Fruit fly (Drosophila melanogaster) whole organism, embryonic: ENCODE measurements around the gene elB.
A peak's percentile ranks its signal among the peaks of the same experiment; 100 is the strongest.

Experiments used
- ATbp ChIP-seq: fragments of 200-800 bp; sonication (Bioruptor generic); optimal IDR thresholded peaks from 2 replicates; lab custom pipeline; 2017; ENCODE audit warnings: missing biosample characterization, mild to moderate bottlenecking, missing genetic modification characterization, missing genetic modification reagents
- Antp ChIP-seq: fragments of 200-800 bp; sonication (Bioruptor generic); optimal IDR thresholded peaks from 3 replicates; lab custom pipeline; 2016; ENCODE audit warnings: missing biosample characterization, missing genetic modification characterization
- Asciz ChIP-seq: fragments of 200-800 bp; sonication (Bioruptor generic); optimal IDR thresholded peaks from 2 replicates; lab custom pipeline; 2017; ENCODE audit warnings: missing biosample characterization, mild to moderate bottlenecking, missing genetic modification characterization, missing genetic modification reagents
- Atf6 ChIP-seq: fragments of 200-800 bp; sonication (Bioruptor generic); IDR thresholded peaks from 2 replicates; pipeline ENCODE4 v1.3.6; 2022; ENCODE audit warnings: missing biosample characterization, missing genetic modification characterization
- Bgb ChIP-seq: fragments of 200-800 bp; sonication (Bioruptor generic); IDR thresholded peaks from 2 replicates; pipeline ENCODE4 v1.3.6; 2022; ENCODE audit warnings: missing biosample characterization, missing genetic modification characterization; ENCODE audit not compliant: partially characterized antibody
- CG11398 ChIP-seq: fragments of 200-800 bp; sonication (Bioruptor generic); optimal IDR thresholded peaks from 2 replicates; lab custom pipeline; 2016; ENCODE audit warnings: missing biosample characterization, missing genetic modification characterization
- CG11695 ChIP-seq: fragments of 200-800 bp; sonication (Bioruptor generic); IDR thresholded peaks from 3 replicates; pipeline ENCODE4 v1.3.6; 2022; ENCODE audit warnings: missing biosample characterization, missing genetic modification characterization
- CG15011 ChIP-seq: fragments of 200-800 bp; sonication (Bioruptor generic); optimal IDR thresholded peaks from 3 replicates; lab custom pipeline; 2018; ENCODE audit warnings: missing biosample characterization, mild to moderate bottlenecking, missing genetic modification characterization
- CG15269 ChIP-seq: fragments of 200-800 bp; sonication (Bioruptor generic); optimal IDR thresholded peaks from 2 replicates; lab custom pipeline; 2018; ENCODE audit warnings: missing biosample characterization, mild to moderate bottlenecking, missing genetic modification characterization, moderate library complexity
- CG18262 ChIP-seq: fragments of 200-800 bp; optimal IDR thresholded peaks from 3 replicates; lab custom pipeline; 2019; ENCODE audit warnings: missing biosample characterization, mild to moderate bottlenecking, missing genetic modification characterization, moderate library complexity
- CG18599 ChIP-seq: fragments of 200-800 bp; sonication (Bioruptor generic); optimal IDR thresholded peaks from 3 replicates; lab custom pipeline; 2017; ENCODE audit warnings: missing biosample characterization, missing genetic modification characterization, mild to moderate bottlenecking, moderate library complexity, missing genetic modification reagents
- CG2199 ChIP-seq: fragments of 200-800 bp; sonication (Bioruptor generic); IDR thresholded peaks from 3 replicates; pipeline ENCODE4 v1.3.6; 2022; ENCODE audit warnings: missing biosample characterization, missing genetic modification characterization
- CG2678 ChIP-seq: fragments of 200-800 bp; sonication (Bioruptor generic); optimal IDR thresholded peaks from 3 replicates; lab custom pipeline; 2019; ENCODE audit warnings: missing biosample characterization, mild to moderate bottlenecking, missing genetic modification characterization, moderate library complexity
- CG3281 ChIP-seq: fragments of 200-800 bp; sonication (Bioruptor generic); optimal IDR thresholded peaks from 3 replicates; lab custom pipeline; 2017; ENCODE audit warnings: missing biosample characterization, mild to moderate bottlenecking, missing genetic modification characterization
- CG3407 ChIP-seq: fragments of 200-800 bp; sonication (Bioruptor generic); optimal IDR thresholded peaks from 2 replicates; lab custom pipeline; 2018; ENCODE audit warnings: missing biosample characterization, mild to moderate bottlenecking, missing genetic modification characterization
- CG34422 ChIP-seq: fragments of 200-800 bp; sonication (Bioruptor generic); IDR thresholded peaks from 3 replicates; pipeline ENCODE4 v1.3.6; 2022; ENCODE audit warnings: missing biosample characterization, missing genetic modification characterization
- CG6272 ChIP-seq: fragments of 200-800 bp; sonication (Bioruptor generic); IDR thresholded peaks from 2 replicates; pipeline ENCODE4 v1.3.6; 2022; ENCODE audit warnings: missing biosample characterization, missing genetic modification characterization
- CG7987 ChIP-seq: fragments of 200-800 bp; sonication (Bioruptor generic); optimal IDR thresholded peaks from 2 replicates; lab custom pipeline; 2018; ENCODE audit warnings: missing biosample characterization, mild to moderate bottlenecking, missing genetic modification characterization, moderate library complexity
- CG8281 ChIP-seq: fragments of 200-800 bp; sonication (Bioruptor generic); optimal IDR thresholded peaks from 2 replicates; lab custom pipeline; 2018; ENCODE audit warnings: missing biosample characterization, mild to moderate bottlenecking, missing genetic modification characterization, moderate library complexity
- CG8765 ChIP-seq: fragments of 200-800 bp; sonication (Bioruptor generic); IDR thresholded peaks from 2 replicates; pipeline ENCODE4 v1.3.6; 2022; ENCODE audit warnings: missing biosample characterization, missing genetic modification characterization
- CG8924 ChIP-seq: fragments of 200-800 bp; optimal IDR thresholded peaks from 3 replicates; lab custom pipeline; 2019; ENCODE audit warnings: missing biosample characterization, mild to moderate bottlenecking, missing genetic modification characterization, moderate library complexity
- CG8944 ChIP-seq: fragments of 200-800 bp; sonication (Bioruptor generic); optimal IDR thresholded peaks from 3 replicates; lab custom pipeline; 2016; ENCODE audit warnings: missing biosample characterization, missing genetic modification characterization
- CTCF ChIP-seq: fragments of 200-800 bp; sonication (Bioruptor generic); optimal IDR thresholded peaks from 2 replicates; lab custom pipeline; 2017; ENCODE audit warnings: missing biosample characterization, mild to moderate bottlenecking, missing genetic modification characterization, moderate library complexity
- Dp ChIP-seq: fragments of 200-800 bp; sonication (Bioruptor generic); optimal IDR thresholded peaks from 2 replicates; lab custom pipeline; 2018; ENCODE audit warnings: missing biosample characterization, mild to moderate bottlenecking, missing genetic modification characterization, moderate library complexity
- Hmx ChIP-seq: fragments of 200-800 bp; sonication (Bioruptor generic); optimal IDR thresholded peaks from 2 replicates; lab custom pipeline; 2016; ENCODE audit warnings: missing biosample characterization, missing genetic modification characterization
- Hr78 ChIP-seq, 2 experiments: fragments of 200-800 bp in 1 of 2; fragments of >200 bp in 1 of 2; sonication (Bioruptor generic) in 1 of 2; optimal IDR thresholded peaks; 2 replicates each; lab custom pipeline; 2017 to 2019; ENCODE audit warnings: missing biosample characterization in 2 of 2, missing genetic modification characterization in 2 of 2, mild to moderate bottlenecking in 1 of 2, moderate library complexity in 1 of 2
- Lpt ChIP-seq: fragments of >200 bp; optimal IDR thresholded peaks from 2 replicates; lab custom pipeline; 2018; ENCODE audit warnings: missing biosample characterization, missing genetic modification characterization
- MTF-1 ChIP-seq: fragments of 200-800 bp; sonication (Bioruptor generic); optimal IDR thresholded peaks from 2 replicates; lab custom pipeline; 2018; ENCODE audit warnings: missing biosample characterization, mild to moderate bottlenecking, missing genetic modification characterization, borderline replicate concordance
- Sin3A ChIP-seq: fragments of >200 bp; optimal IDR thresholded peaks from 2 replicates; lab custom pipeline; 2018
- Stat92E ChIP-seq, 3 experiments: fragments of >200 bp in 2 of 3; fragments of 200-800 bp in 1 of 3; sonication (Bioruptor generic) in 1 of 3; optimal IDR thresholded peaks; 2 replicates each; lab custom pipeline; 2017 to 2019; ENCODE audit warnings: missing biosample characterization in 3 of 3, missing genetic modification characterization in 3 of 3, mild to moderate bottlenecking in 1 of 3, moderate library complexity in 1 of 3
- abd-A ChIP-seq: fragments of 200-800 bp; sonication (Bioruptor generic); optimal IDR thresholded peaks from 3 replicates; lab custom pipeline; 2019; ENCODE audit warnings: missing biosample characterization, mild to moderate bottlenecking, missing genetic modification characterization, moderate library complexity
- ap ChIP-seq: fragments of 200-800 bp; sonication (Bioruptor generic); IDR thresholded peaks from 2 replicates; pipeline ENCODE4 v1.3.6; 2022; ENCODE audit warnings: missing biosample characterization, missing genetic modification characterization
- ash1 ChIP-seq: fragments of 200-800 bp; sonication (Bioruptor generic); optimal IDR thresholded peaks from 2 replicates; lab custom pipeline; 2018; ENCODE audit warnings: missing biosample characterization, mild to moderate bottlenecking, missing genetic modification characterization
- chinmo ChIP-seq: fragments of 200-800 bp; sonication (Bioruptor generic); IDR thresholded peaks from 4 replicates; pipeline ENCODE4 v1.3.6; 2022; ENCODE audit warnings: missing biosample characterization, missing genetic modification characterization; ENCODE audit not compliant: partially characterized antibody
- fd3F ChIP-seq: fragments of 200-800 bp; sonication (Bioruptor generic); optimal IDR thresholded peaks from 2 replicates; lab custom pipeline; 2018; ENCODE audit warnings: missing biosample characterization, mild to moderate bottlenecking, missing genetic modification characterization, moderate library complexity
- hkb ChIP-seq, 2 experiments: fragments of 200-800 bp in 1 of 2; fragments of >200 bp in 1 of 2; sonication (Bioruptor generic) in 1 of 2; IDR thresholded peaks in 1 of 2; optimal IDR thresholded peaks in 1 of 2; 2 replicates each; pipeline versions ENCODE4 v1.3.6 to Lab custom; 2017 to 2022; ENCODE audit warnings: missing biosample characterization in 1 of 2, missing genetic modification characterization in 1 of 2
- lov ChIP-seq, 2 experiments: fragments of 200-800 bp in 1 of 2; fragments of >200 bp in 1 of 2; sonication (Bioruptor generic) in 1 of 2; IDR thresholded peaks in 1 of 2; optimal IDR thresholded peaks in 1 of 2; 2 replicates in 1 of 2; 3 replicates in 1 of 2; pipeline versions ENCODE4 v1.3.6 to Lab custom; 2017 to 2022; ENCODE audit warnings: missing biosample characterization in 1 of 2, missing genetic modification characterization in 1 of 2
- mirr ChIP-seq: fragments of 200-800 bp; sonication (Bioruptor generic); optimal IDR thresholded peaks from 3 replicates; lab custom pipeline; 2018; ENCODE audit warnings: missing biosample characterization, mild to moderate bottlenecking, missing genetic modification characterization
- org-1 ChIP-seq: fragments of 200-800 bp; sonication (Bioruptor generic); optimal IDR thresholded peaks from 2 replicates; lab custom pipeline; 2017; ENCODE audit warnings: missing biosample characterization, missing genetic modification characterization
- otp ChIP-seq: fragments of 200-800 bp; sonication (Bioruptor generic); IDR thresholded peaks from 3 replicates; pipeline ENCODE4, ENCODE4 v1.3.6; 2022; ENCODE audit warnings: missing biosample characterization, missing genetic modification characterization
- phol ChIP-seq: fragments of 200-800 bp; sonication (Bioruptor generic); optimal IDR thresholded peaks from 3 replicates; lab custom pipeline; 2018; ENCODE audit warnings: missing biosample characterization, mild to moderate bottlenecking, missing genetic modification characterization, moderate library complexity
- pnt ChIP-seq: fragments of 200-800 bp; sonication (Bioruptor generic); optimal IDR thresholded peaks from 3 replicates; lab custom pipeline; 2016; ENCODE audit warnings: missing biosample characterization, missing genetic modification characterization
- ranshi ChIP-seq: fragments of 200-800 bp; sonication (Bioruptor generic); IDR thresholded peaks from 2 replicates; pipeline ENCODE4 v1.3.6; 2022; ENCODE audit warnings: missing biosample characterization, missing genetic modification characterization
- sd ChIP-seq: fragments of 200-800 bp; sonication (Bioruptor generic); optimal IDR thresholded peaks from 3 replicates; lab custom pipeline; 2018; ENCODE audit warnings: missing biosample characterization, mild to moderate bottlenecking, missing genetic modification characterization, moderate library complexity
- sens ChIP-seq: fragments of 200-800 bp; sonication (Bioruptor generic); peaks from one replicate; lab custom pipeline; 2016; ENCODE audit warnings: missing biosample characterization, missing genetic modification characterization
- slbo ChIP-seq: fragments of 200-800 bp; sonication (Bioruptor generic); IDR thresholded peaks from 2 replicates; pipeline ENCODE4 v1.3.6; 2022; ENCODE audit warnings: missing biosample characterization, missing genetic modification characterization
- tio ChIP-seq: fragments of 200-800 bp; sonication (Bioruptor generic); optimal IDR thresholded peaks from 2 replicates; lab custom pipeline; 2017; ENCODE audit warnings: missing biosample characterization, missing genetic modification characterization, inconsistent platforms
- vvl ChIP-seq: fragments of 200-800 bp; sonication (Bioruptor generic); IDR thresholded peaks from 2 replicates; pipeline ENCODE4 v1.3.6; 2022; ENCODE audit warnings: missing biosample characterization, missing genetic modification characterization
- zfh1 ChIP-seq: fragments of 200-800 bp; sonication (Bioruptor generic); IDR thresholded peaks from 3 replicates; pipeline ENCODE4 v1.3.6; 2022; ENCODE audit warnings: missing biosample characterization, missing genetic modification characterization

Gene elB

dm6 chr2L:14396263-14396662, 13.1 kb downstream of the elB start (continued):
- no peak for TF ChIP-seq slbo (GFP tag; lab: Robert Waterston, UW)
- peak; percentile 46 for TF ChIP-seq mirr (GFP tag; lab: Kevin White, UChicago)
- TF ChIP-seq ATbp (GFP tag; lab: Kevin White, UChicago) = no peak
- TF ChIP-seq sens (GFP tag; lab: Kevin White, UChicago) = peak; percentile 65
- no peak for TF ChIP-seq phol (tag; lab: Kevin White, UChicago)
- TF ChIP-seq Bgb (GFP tag; lab: Robert Waterston, UW) = no peak
- TF ChIP-seq chinmo (GFP tag; lab: Robert Waterston, UW) = 0 out of 4 replicates have a peak, but pooled peaks have one; percentile 75
- no peak for TF ChIP-seq CTCF (GFP tag; lab: Kevin White, UChicago)
- no peak for TF ChIP-seq Sin3A
- TF ChIP-seq CG18262 (tag; lab: Kevin White, UChicago) = no peak
- TF ChIP-seq hkb (optimal IDR thresholded peaks at IDR 0.05; lab: Kevin White, UChicago) = no peak
- TF ChIP-seq hkb (GFP tag; IDR thresholded peaks at IDR 0.05; lab: Robert Waterston, UW) = 0 out of 2 replicates have a peak, but pooled peaks have one; percentile 27
- TF ChIP-seq CG34422 (GFP tag; lab: Robert Waterston, UW) = no peak
- TF ChIP-seq zfh1 (GFP tag; lab: Robert Waterston, UW) = no peak
- TF ChIP-seq CG2678 (tag; lab: Kevin White, UChicago) = peak; percentile 31
- no peak for TF ChIP-seq ranshi (GFP tag; lab: Robert Waterston, UW)
- TF ChIP-seq Hmx (GFP tag; lab: Kevin White, UChicago) = no peak
- TF ChIP-seq pnt (GFP tag; lab: Kevin White, UChicago) = no peak
- no peak for TF ChIP-seq Lpt (GFP tag; lab: Kevin White, UChicago)
- TF ChIP-seq org-1 (GFP tag; lab: Kevin White, UChicago) = no peak
- TF ChIP-seq CG18599 (GFP tag; lab: Kevin White, UChicago) = peak; percentile 40
- peak; percentile 16 for TF ChIP-seq CG8281 (tag; lab: Kevin White, UChicago)
- 0 out of 3 replicates have a peak, but pooled peaks have one; percentile 36 for TF ChIP-seq CG2199 (GFP tag; lab: Robert Waterston, UW)
- peak; percentile 2 for TF ChIP-seq Asciz
- TF ChIP-seq lov (optimal IDR thresholded peaks at IDR 0.05; lab: Kevin White, UChicago) = no peak
- TF ChIP-seq lov (GFP tag; IDR thresholded peaks at IDR 0.05; lab: Robert Waterston, UW) = 0 out of 3 replicates have a peak, but pooled peaks have one; percentile 48
- TF ChIP-seq CG3407 = peak; percentile 19
- no peak for TF ChIP-seq CG6272 (GFP tag; lab: Robert Waterston, UW)
- no peak for TF ChIP-seq CG7987 (GFP tag; lab: Kevin White, UChicago)
- TF ChIP-seq CG11695 (GFP tag; lab: Robert Waterston, UW) = 0 out of 3 replicates have a peak, but pooled peaks have one; percentile 25
- TF ChIP-seq CG15011 = no peak
- peak; percentile 2 for TF ChIP-seq abd-A
- TF ChIP-seq CG11398 = no peak
- no peak for TF ChIP-seq CG8765
- TF ChIP-seq CG8944 (GFP tag; lab: Kevin White, UChicago) = no peak
- no peak for TF ChIP-seq Antp
- TF ChIP-seq CG15269 = peak; percentile 40
- peak in 1 of 2 experiments; percentile 62 for TF ChIP-seq Hr78 (GFP tag; optimal IDR thresholded peaks at IDR 0.05; lab: Kevin White, UChicago)
- peak in 1 of 3 experiments; percentile 35 for TF ChIP-seq Stat92E (GFP tag; optimal IDR thresholded peaks at IDR 0.05; lab: Kevin White, UChicago)
- no peak for TF ChIP-seq ap
- 0 out of 2 replicates have a peak, but pooled peaks have one; percentile 51 for TF ChIP-seq Atf6
- peak; percentile 14 for TF ChIP-seq fd3F
- TF ChIP-seq ash1 (GFP tag; lab: Kevin White, UChicago) = no peak
- TF ChIP-seq sd (tag; lab: Kevin White, UChicago) = peak; percentile 65
- TF ChIP-seq CG8924 (tag; lab: Kevin White, UChicago) = no peak
- TF ChIP-seq vvl = peak; percentile 33; the same call in 1 of the 2 replicates
- no peak for TF ChIP-seq Dp (GFP tag; lab: Kevin White, UChicago)
- no peak for TF ChIP-seq tio
- TF ChIP-seq CG3281 (GFP tag; lab: Kevin White, UChicago) = peak; percentile 16
- TF ChIP-seq MTF-1 = peak; percentile 15
- 0 out of 3 replicates have a peak, but pooled peaks have one; percentile 5 for TF ChIP-seq otp (GFP tag; lab: Robert Waterston, UW)
